Fruit fly (Drosophila melanogaster) whole organism: Measurements from ENCODE around the gene CG31909.

Experiments
- CG8478 ChIP-seq: fragments of >200 bp; optimal IDR thresholded peaks from 2 replicates; lab custom pipeline; 2018; ENCODE audit warnings: inconsistent platforms
- Dll ChIP-seq: fragments of >200 bp; optimal IDR thresholded peaks from 2 replicates; lab custom pipeline; 2017
- EcR ChIP-seq, 2 experiments: fragments of >200 bp; optimal IDR thresholded peaks; 2 replicates each; lab custom pipeline; 2017; ENCODE audit warnings: missing biosample characterization in 2 of 2, missing genetic modification characterization in 2 of 2, missing genetic modification reagents in 2 of 2
- pan ChIP-seq: fragments of >200 bp; optimal IDR thresholded peaks from 2 replicates; lab custom pipeline; 2017
- psq ChIP-seq: fragments of >200 bp; optimal IDR thresholded peaks from 2 replicates; lab custom pipeline; 2017
- usp ChIP-seq: fragments of >200 bp; optimal IDR thresholded peaks from 2 replicates; lab custom pipeline; 2017; ENCODE audit warnings: missing biosample characterization, missing genetic modification characterization, mixed read lengths

CG31909 gene

DNA sequence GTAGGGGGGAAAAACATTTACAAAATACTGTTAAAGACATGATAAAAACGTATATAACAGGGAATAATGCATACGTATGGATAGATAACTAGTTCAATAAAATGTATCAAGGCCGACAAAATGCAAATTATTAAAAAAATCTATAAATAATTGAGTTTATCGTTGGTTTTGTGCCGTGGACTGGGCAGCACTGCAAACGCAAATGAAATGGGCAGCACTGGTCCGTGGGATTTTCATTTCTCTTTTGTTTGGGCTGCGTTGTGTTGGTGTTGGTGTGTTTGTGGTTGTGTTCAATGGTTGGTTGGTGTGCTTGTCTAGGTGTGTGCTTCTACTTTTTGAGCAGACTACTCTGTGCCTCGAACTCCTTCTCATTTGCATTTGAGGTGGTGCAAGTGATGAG lies 30.7 kb upstream of the CG31909 start:
- no peak for TF ChIP-seq Dll (lab: Kevin White, UChicago)
- no peak for TF ChIP-seq CG8478 (lab: Kevin White, UChicago)
- no peak for TF ChIP-seq psq

DNA sequence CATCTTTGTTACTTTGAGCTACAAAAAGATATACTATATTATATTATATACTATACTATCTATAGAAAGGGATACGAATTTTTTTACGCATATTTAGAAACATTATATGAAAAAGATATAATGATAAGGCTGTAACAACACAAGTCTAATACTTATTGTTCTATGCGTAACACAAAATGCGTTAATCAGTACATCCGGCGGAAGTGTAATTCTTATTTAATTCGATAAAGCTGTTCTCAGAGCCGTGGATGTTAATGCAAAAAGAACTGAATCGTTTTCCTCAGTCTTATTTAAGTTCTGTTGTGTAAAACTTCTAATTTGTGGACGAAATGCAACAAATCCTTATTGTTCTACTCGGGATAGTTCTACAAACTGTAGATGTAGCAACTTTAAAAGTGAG lies 29.9 kb upstream of the CG31909 start, which contains the start of gene CG43799:
Gene CG43799, plus strand, starts transcription at position 301 of the 400 bp plus-strand sequence.
- TF ChIP-seq pan (lab: Kevin White, UChicago) (no peak), Dll (lab: Kevin White, UChicago) (no peak), CG8478 (lab: Kevin White, UChicago) (no peak), usp (GFP tag; lab: Kevin White, UChicago) (no peak)

- TF ChIP-seq pan (lab: Kevin White, UChicago) (no peak), Dll (lab: Kevin White, UChicago) (no peak), psq (no peak), EcR (GFP tag; optimal IDR thresholded peaks at IDR 0.05; lab: Kevin White, UChicago) (no peak), CG8478 (lab: Kevin White, UChicago) (no peak), usp (GFP tag; lab: Kevin White, UChicago) (no peak)
Observed at dm6 chr2L:7232713-7233112, 24.6 kb upstream of the CG31909 start, which contains the start of gene CG43800. Gene CG43800, minus strand, starts transcription at chr2L:7232813.

DNA sequence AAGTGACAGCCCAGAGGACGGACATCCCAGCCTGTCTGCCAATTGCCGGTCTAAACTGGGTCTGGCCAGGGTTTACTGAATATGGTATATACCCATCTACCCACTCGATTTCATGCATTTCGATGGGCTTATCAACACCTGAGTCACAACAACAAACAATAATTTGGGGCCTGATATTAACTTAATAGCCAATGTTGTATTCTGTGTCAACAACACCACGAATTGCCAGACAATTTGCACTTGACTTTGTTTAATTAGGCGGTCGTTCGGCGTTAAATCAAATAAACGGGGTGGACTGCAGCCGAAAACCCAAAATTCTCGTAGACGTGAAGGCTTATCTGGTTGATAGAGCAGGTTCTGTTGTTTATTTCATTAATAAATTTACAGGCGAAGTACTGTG lies 18.0 kb upstream of the CG31909 start:
- TF ChIP-seq pan (lab: Kevin White, UChicago), result no peak

DNA sequence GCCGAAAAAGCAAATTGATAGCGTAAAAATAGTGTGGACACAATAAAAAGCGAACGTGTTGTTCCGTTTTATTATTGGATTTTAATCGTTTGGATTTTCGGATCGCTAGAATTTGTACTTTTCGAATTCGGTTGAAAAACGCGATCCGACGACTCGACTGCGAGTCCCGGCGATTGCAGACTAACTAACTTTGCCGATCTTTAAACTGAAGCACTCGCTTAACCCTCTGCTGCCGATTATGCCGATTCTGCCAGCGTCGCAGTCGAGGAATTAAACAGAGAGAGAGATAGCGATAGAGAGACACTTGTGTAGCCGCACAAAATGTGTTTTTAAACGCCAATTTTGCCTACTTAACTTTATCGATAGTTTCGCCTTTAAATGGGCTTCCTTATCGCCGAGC lies 17.0 kb upstream of the CG31909 start:
- TF ChIP-seq Dll (lab: Kevin White, UChicago), result no peak

- no peak for TF ChIP-seq CG8478 (lab: Kevin White, UChicago)
- no peak for TF ChIP-seq usp (GFP tag; lab: Kevin White, UChicago)
- TF ChIP-seq psq, result no peak
- TF ChIP-seq Dll (lab: Kevin White, UChicago), result no peak
- TF ChIP-seq EcR (GFP tag; optimal IDR thresholded peaks at IDR 0.05; lab: Kevin White, UChicago), result no peak
- TF ChIP-seq pan (lab: Kevin White, UChicago), result no peak
Observed at dm6 chr2L:7240964-7241363, 16.3 kb upstream of the CG31909 start.

DNA sequence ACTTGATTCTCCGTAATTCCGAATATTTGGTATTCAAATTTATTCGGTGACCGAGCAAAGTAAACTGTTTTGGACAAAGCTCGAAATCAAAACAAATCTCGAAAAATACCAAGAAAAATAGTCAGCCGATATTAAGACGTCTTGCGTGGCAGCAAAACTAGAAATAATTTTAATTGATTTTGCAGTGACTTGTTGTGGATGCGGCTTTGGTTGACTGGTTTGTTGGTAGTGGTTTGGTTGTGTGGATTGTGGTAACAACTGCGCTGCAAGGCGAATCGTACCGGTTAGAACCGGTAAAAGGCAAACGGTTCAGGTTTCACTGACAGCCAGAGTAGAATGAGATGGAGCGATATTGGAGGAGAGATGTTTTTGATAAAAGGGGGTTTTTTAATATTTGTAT lies 15.8 kb upstream of the CG31909 start:
- TF ChIP-seq psq, result no peak
- TF ChIP-seq pan (lab: Kevin White, UChicago), result no peak
- no peak for TF ChIP-seq Dll (lab: Kevin White, UChicago)
- no peak for TF ChIP-seq usp (GFP tag; lab: Kevin White, UChicago)
- TF ChIP-seq EcR (GFP tag; optimal IDR thresholded peaks at IDR 0.05; lab: Kevin White, UChicago), result no peak
- no peak for TF ChIP-seq CG8478 (lab: Kevin White, UChicago)

DNA sequence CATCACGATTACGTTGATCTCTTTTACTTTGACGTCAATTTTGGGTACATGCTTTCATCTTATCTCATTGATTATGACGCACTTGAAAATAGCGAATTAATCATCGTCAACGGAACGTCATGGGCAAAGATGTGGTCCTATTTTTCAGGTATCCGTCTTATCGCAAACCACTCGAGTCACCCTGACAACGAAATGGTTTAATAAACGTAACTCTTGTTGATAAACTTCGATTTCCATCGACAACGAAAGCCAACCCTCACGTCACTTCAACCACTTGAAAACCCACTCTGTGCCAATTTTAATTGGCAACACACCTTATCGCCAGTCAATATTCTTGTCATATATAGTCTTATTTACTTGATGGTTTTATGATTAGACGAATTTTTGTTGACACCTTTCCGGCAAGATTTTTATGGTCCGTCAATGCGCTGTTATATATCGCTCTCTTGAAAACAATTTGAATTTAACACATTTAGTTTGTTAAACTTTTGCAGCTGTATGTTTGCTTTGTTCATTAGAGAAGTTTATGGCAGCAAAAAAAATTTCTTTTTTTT lies 15.0 kb upstream of the CG31909 start:
- TF ChIP-seq pan (lab: Kevin White, UChicago) (no peak), CG8478 (lab: Kevin White, UChicago) (no peak), Dll (lab: Kevin White, UChicago) (no peak)

dm6 chr2L:7248114-7248513 lies 9.2 kb upstream of the CG31909 start:
- TF ChIP-seq EcR (GFP tag; optimal IDR thresholded peaks at IDR 0.05; lab: Kevin White, UChicago) (no peak), usp (GFP tag; lab: Kevin White, UChicago) (no peak)

- no peak for TF ChIP-seq EcR (GFP tag; optimal IDR thresholded peaks at IDR 0.05; lab: Kevin White, UChicago)
- TF ChIP-seq CG8478 (lab: Kevin White, UChicago), result no peak
- TF ChIP-seq usp (GFP tag; lab: Kevin White, UChicago), result no peak
- no peak for TF ChIP-seq Dll (lab: Kevin White, UChicago)
- TF ChIP-seq psq, result no peak
Observed at dm6 chr2L:7249293-7249819, 8.0 kb upstream of the CG31909 start, which contains the start of gene Ndae1. Gene Ndae1, minus strand, starts transcription at chr2L:7249343.

DNA sequence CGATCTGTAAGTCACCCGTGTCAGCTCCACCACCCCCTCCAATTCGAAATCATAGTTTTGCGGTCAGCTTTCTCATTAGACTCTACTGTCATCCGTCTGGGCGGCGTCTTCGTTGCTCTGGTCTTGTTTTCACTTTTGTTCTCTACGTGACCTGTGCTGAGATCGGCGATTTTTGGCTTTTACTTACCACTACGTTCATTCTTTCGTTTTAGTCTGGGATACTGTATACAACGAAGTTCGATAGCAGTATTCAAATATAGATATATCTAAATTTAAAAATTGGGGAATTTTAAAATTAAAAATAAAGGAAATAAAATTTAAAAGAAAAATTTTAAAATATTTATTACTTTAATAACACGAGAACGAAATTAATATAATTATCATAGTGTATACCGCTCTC lies 4.4 kb upstream of the CG31909 start, which contains the start of gene CG13786:
Gene CG13786, minus strand, starts transcription at position 101 of the 400 bp plus-strand sequence.
- TF ChIP-seq usp (GFP tag; lab: Kevin White, UChicago), result no peak

DNA sequence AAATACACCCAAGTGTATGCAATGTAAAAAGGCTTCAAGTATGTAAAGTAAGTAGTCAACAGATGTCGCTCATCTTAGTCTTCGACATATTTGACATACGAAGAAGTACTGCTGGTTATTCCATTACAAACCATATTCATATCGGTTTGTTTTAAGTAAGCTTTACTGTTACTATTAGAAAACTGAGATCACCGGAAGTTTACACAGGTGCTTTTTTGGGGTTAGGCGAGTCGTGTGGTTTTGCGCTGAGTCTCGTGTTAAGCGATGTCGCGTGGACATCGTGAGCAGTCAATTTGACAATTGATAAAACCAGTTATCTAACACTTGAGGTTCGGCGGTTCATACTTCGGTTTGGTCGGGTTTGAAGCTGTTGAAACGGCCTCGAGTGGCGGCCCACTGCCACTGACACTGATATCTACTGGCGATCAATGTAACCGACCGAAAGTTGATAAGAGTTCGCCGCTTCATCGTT lies 2.6 kb upstream of the CG31909 start:
- TF ChIP-seq CG8478 (lab: Kevin White, UChicago) (no peak), EcR (GFP tag; optimal IDR thresholded peaks at IDR 0.05; lab: Kevin White, UChicago) (no peak)

DNA sequence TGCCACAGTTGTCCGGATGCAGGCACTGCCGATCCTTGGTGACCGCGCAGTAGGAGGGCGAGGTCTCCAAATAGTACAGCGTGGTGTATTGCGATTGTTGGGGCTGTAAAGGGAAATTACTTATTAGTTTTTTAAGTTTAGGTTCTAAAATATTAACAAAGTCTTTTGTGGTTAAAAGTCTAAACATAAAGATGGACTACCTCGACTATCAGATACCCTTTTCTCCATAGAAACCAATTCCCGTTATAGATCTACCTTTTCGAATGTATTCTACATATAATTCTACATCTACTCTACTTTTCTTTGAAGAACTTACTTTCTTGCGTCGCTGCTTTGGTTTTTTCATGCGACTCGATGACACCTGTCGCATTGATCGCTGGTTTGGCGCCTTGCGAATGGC lies 1.2 kb upstream of the CG31909 start:
- TF ChIP-seq pan (lab: Kevin White, UChicago), result no peak
- TF ChIP-seq EcR (GFP tag; optimal IDR thresholded peaks at IDR 0.05; lab: Kevin White, UChicago), result no peak
- TF ChIP-seq CG8478 (lab: Kevin White, UChicago), result no peak
- no peak for TF ChIP-seq psq
- TF ChIP-seq usp (GFP tag; lab: Kevin White, UChicago), result no peak
- TF ChIP-seq Dll (lab: Kevin White, UChicago), result no peak
